Fruit fly (Drosophila melanogaster): ENCODE data around the gene CG16989.

The CG16989 gene

dm6 chrX:805907-806306, 13.0 kb downstream of the CG16989 start, which contains the start of gene Sec22 (continued):
- TF ChIP-seq CG13123 (GFP tag; optimal IDR thresholded peaks at IDR 0.05) (no peak), HLHmδ (GFP tag; optimal IDR thresholded peaks at IDR 0.05) (peak; percentile 29), CG7839 (tag; optimal IDR thresholded peaks at IDR 0.05) (no peak), tio (GFP tag; optimal IDR thresholded peaks at IDR 0.05) (no peak), unpg (GFP tag; optimal IDR thresholded peaks at IDR 0.05) (peak; percentile 15), Sry-δ (GFP tag; optimal IDR thresholded peaks at IDR 0.05) (peak; percentile 17), CG11695 (GFP tag; IDR thresholded peaks at IDR 0.05) (no peak), CG8290 (GFP tag; optimal IDR thresholded peaks at IDR 0.05) (no peak), CG8290 (tag; optimal IDR thresholded peaks at IDR 0.05) (peak in 1 of 2 experiments; percentile 46), fd96Cb (tag; optimal IDR thresholded peaks at IDR 0.05) (no peak), Xbp1 (GFP tag; optimal IDR thresholded peaks at IDR 0.05) (peak; percentile 66), Nf-YC (tag; optimal IDR thresholded peaks at IDR 0.05) (no peak), CG8944 (GFP tag; optimal IDR thresholded peaks at IDR 0.05) (no peak), emc (GFP tag; optimal IDR thresholded peaks at IDR 0.05) (no peak), wek (GFP tag; optimal IDR thresholded peaks at IDR 0.05) (peak; percentile 8), E2f2 (GFP tag; IDR thresholded peaks at IDR 0.05) (peak; percentile 47), pfk (GFP tag; optimal IDR thresholded peaks at IDR 0.05) (peak; percentile 60), Opbp (GFP tag; IDR thresholded peaks at IDR 0.05; ENCODE audit: partially characterized antibody) (0 out of 3 replicates have a peak, but pooled peaks have one; percentile 24), nerfin-1 (tag; optimal IDR thresholded peaks at IDR 0.05) (peak; percentile 4), MBD-R2 (GFP tag; IDR thresholded peaks at IDR 0.05) (peak; percentile 77), Camta (GFP tag; optimal IDR thresholded peaks at IDR 0.05) (no peak), Rfx (GFP tag; IDR thresholded peaks at IDR 0.05) (0 out of 2 replicates have a peak, but pooled peaks have one; percentile 8), Ets65A (GFP tag) (peak; percentile 74), luna (GFP tag; optimal IDR thresholded peaks at IDR 0.05) (no peak), MESR4 (GFP tag; optimal IDR thresholded peaks at IDR 0.05) (peak; percentile 88), CG15601 (tag; optimal IDR thresholded peaks at IDR 0.05) (peak; percentile 18), pros (GFP tag; optimal IDR thresholded peaks at IDR 0.05) (no peak), CG4404 (GFP tag; IDR thresholded peaks at IDR 0.05) (no peak), Sin3A (optimal IDR thresholded peaks at IDR 0.05) (peak; percentile 36), lola (GFP tag; optimal IDR thresholded peaks at IDR 0.05) (no peak), D (optimal IDR thresholded peaks at IDR 0.05) (no peak), D (GFP tag; optimal IDR thresholded peaks at IDR 0.05) (no peak), CG14710 (tag; optimal IDR thresholded peaks at IDR 0.05) (peak; percentile 40), phol (tag; optimal IDR thresholded peaks at IDR 0.05) (peak; percentile 31), CG4360 (GFP tag; IDR thresholded peaks at IDR 0.05) (peak; percentile 17; the same call in 1 of the 2 replicates), Meics (GFP tag; optimal IDR thresholded peaks at IDR 0.05) (peak; percentile 6), CG17361 (GFP tag; IDR thresholded peaks at IDR 0.05) (0 out of 3 replicates have a peak, but pooled peaks have one; percentile 20), CG8388 (GFP tag; optimal IDR thresholded peaks at IDR 0.05) (no peak), CG6813 (GFP tag; optimal IDR thresholded peaks at IDR 0.05) (peak; percentile 30), Ets97D (GFP tag; optimal IDR thresholded peaks at IDR 0.05) (peak; percentile 93), bbx (GFP tag; IDR thresholded peaks at IDR 0.05; ENCODE audit: partially characterized antibody) (no peak), CG9932 (GFP tag; IDR thresholded peaks at IDR 0.05) (no peak), Myb (GFP tag; optimal IDR thresholded peaks at IDR 0.05) (peak; percentile 17), dmrt11E (tag; optimal IDR thresholded peaks at IDR 0.05) (no peak), CG12659 (GFP tag; optimal IDR thresholded peaks at IDR 0.05) (peak; percentile 46)
